Worm (Caenorhabditis elegans) whole organism, young adult: ENCODE measurements around the gene rfp-1.

ENCODE experiments used
- aptf-2 ChIP-seq: fragments of 200-800 bp; sonication (Bioruptor generic); conservative IDR thresholded peaks from 2 replicates; pipeline ENCODE4 v1.3.6; 2022; ENCODE audit warnings: missing genetic modification reagents, missing genetic modification characterization, missing compliant biosample characterization
- ceh-58 ChIP-seq: fragments of 200-800 bp; sonication (Bioruptor generic); IDR thresholded peaks from 2 replicates; pipeline ENCODE4 v1.3.6; 2022; ENCODE audit warnings: missing genetic modification characterization, missing compliant biosample characterization
- hlh-12 ChIP-seq: sonication (generic microtip); optimal IDR thresholded peaks from 2 replicates; lab custom pipeline; 2016; ENCODE audit warnings: missing genetic modification characterization, missing compliant biosample characterization
- lin-35 ChIP-seq, 3 experiments: fragments of 150-350 bp in 2 of 3; sonication (generic microtip) in 1 of 3; optimal IDR thresholded peaks; 2 replicates each; lab custom pipeline; 2014 to 2018; ENCODE audit warnings: missing biosample characterization in 3 of 3, missing genetic modification characterization in 3 of 3, missing genetic modification reagents in 3 of 3
- nhr-179 ChIP-seq: sonication (generic microtip); optimal IDR thresholded peaks from 2 replicates; lab custom pipeline; 2016; ENCODE audit warnings: mild to moderate bottlenecking, missing genetic modification characterization, missing compliant biosample characterization
- snpc-4 ChIP-seq, 5 experiments: fragments of 150-350 bp in 1 of 5; sonication (generic microtip) in 4 of 5; optimal IDR thresholded peaks; 2 replicates each; lab custom pipeline; 2014 to 2018; ENCODE audit warnings: missing genetic modification characterization in 5 of 5, missing biosample characterization in 3 of 5, antibody characterized with exemption in 2 of 5, mild to moderate bottlenecking in 2 of 5, missing compliant biosample characterization in 2 of 5, missing genotype in 2 of 5, moderate library complexity in 2 of 5, missing genetic modification reagents in 1 of 5
- tlf-1 ChIP-seq: fragments of 200-800 bp; sonication (Bioruptor generic); optimal IDR thresholded peaks from 2 replicates; lab custom pipeline; 2018; ENCODE audit warnings: mild to moderate bottlenecking, missing genetic modification characterization, missing compliant biosample characterization
- unc-130 ChIP-seq: sonication (generic microtip); optimal IDR thresholded peaks from 2 replicates; lab custom pipeline; 2016; ENCODE audit warnings: missing genetic modification reagents, missing genetic modification characterization, missing compliant biosample characterization
- ztf-28 ChIP-seq: fragments of 200-800 bp; sonication (Bioruptor generic); IDR thresholded peaks from 2 replicates; pipeline ENCODE4 v1.3.6; 2022; ENCODE audit warnings: missing genetic modification reagents, missing genetic modification characterization, missing compliant biosample characterization

- TF ChIP-seq ceh-58 (no peak), lin-35 (GFP tag; optimal IDR thresholded peaks at IDR 0.05; lab: Kevin White, UChicago) (no peak), ztf-28 (GFP tag; lab: Robert Waterston, UW) (no peak), unc-130 (no peak), snpc-4 (GFP tag; optimal IDR thresholded peaks at IDR 0.05; lab: Kevin White, UChicago) (no peak), snpc-4 (tag; optimal IDR thresholded peaks at IDR 0.05; lab: Kevin White, UChicago) (no peak), aptf-2 (no peak), tlf-1 (no peak), hlh-12 (tag; lab: Kevin White, UChicago) (no peak), nhr-179 (tag; lab: Kevin White, UChicago) (no peak)
Observed at ce11 chrIII:8370188-8370587, 11.8 kb downstream of the rfp-1 start.
